Worm (Caenorhabditis elegans): ENCODE measurements around the gene F46F5.13.

ce11 chrII:783532-783931, 19.6 kb upstream of the F46F5.13 start, which contains the start of gene Y39F10A.6:
- TF ChIP-seq fos-1 (tag; optimal IDR thresholded peaks at IDR 0.05), result no peak
- no peak for TF ChIP-seq lin-13 (GFP tag; optimal IDR thresholded peaks at IDR 0.05)
- no peak for TF ChIP-seq nhr-237 (tag; optimal IDR thresholded peaks at IDR 0.05)
- TF ChIP-seq lin-39 (tag; optimal IDR thresholded peaks at IDR 0.05), result no peak
- TF ChIP-seq ama-1 (optimal IDR thresholded peaks at IDR 0.05), result no peak
- TF ChIP-seq ZK546.5 (tag; optimal IDR thresholded peaks at IDR 0.05), result no peak
- no peak for TF ChIP-seq elt-3 (tag; optimal IDR thresholded peaks at IDR 0.05)
- no peak for TF ChIP-seq unc-62 (GFP tag; optimal IDR thresholded peaks at IDR 0.05)
- no peak for TF ChIP-seq unc-39 (tag; optimal IDR thresholded peaks at IDR 0.05)
- TF ChIP-seq elt-1 (tag; optimal IDR thresholded peaks at IDR 0.05), result no peak
- TF ChIP-seq nhr-25 (tag; optimal IDR thresholded peaks at IDR 0.05), result no peak
- no peak for TF ChIP-seq mdl-1 (tag; optimal IDR thresholded peaks at IDR 0.05)
- TF ChIP-seq unc-55 (GFP tag; optimal IDR thresholded peaks at IDR 0.05), result no peak
- no peak for TF ChIP-seq snpc-4 (tag; optimal IDR thresholded peaks at IDR 0.05)

Measured in whole organism, L2 larva.